Fruit fly (Drosophila melanogaster) whole organism, adult: ENCODE results near the gene Srp54k.

Experiments
- CG11617 ChIP-seq: fragments of 200-800 bp; sonication (Bioruptor generic); optimal IDR thresholded peaks from 2 replicates; lab custom pipeline; 2017; ENCODE audit warnings: mild to moderate bottlenecking, missing biosample characterization, missing genetic modification reagents, missing genetic modification characterization
- Crg-1 ChIP-seq: fragments of 200-800 bp; sonication (Bioruptor generic); optimal IDR thresholded peaks from 2 replicates; lab custom pipeline; 2016; ENCODE audit warnings: missing biosample characterization, missing genetic modification characterization
- Hr96 ChIP-seq: fragments of 200-800 bp; sonication (Bioruptor generic); optimal IDR thresholded peaks from 2 replicates; lab custom pipeline; 2016; ENCODE audit warnings: missing biosample characterization, missing genetic modification characterization

dm6 chr3L:5132966-5133365, 19.5 kb upstream of the Srp54k start, which contains the start of gene CG15213:
- TF ChIP-seq Hr96 (GFP tag; lab: Kevin White, UChicago) (no peak), Crg-1 (no peak), CG11617 (no peak)
